Fruit fly (Drosophila melanogaster): ENCODE results near the gene Tango1.

The Tango1 gene

dm6 chr2L:6610683-6611373 lies 38.4 kb upstream of the Tango1 start, which contains the start of gene CG11050 (continued):
- TF ChIP-seq Ets21C (GFP tag; optimal IDR thresholded peaks at IDR 0.05) = peak; percentile 59
- TF ChIP-seq CG6808 (GFP tag; optimal IDR thresholded peaks at IDR 0.05) = no peak
- no peak for TF ChIP-seq salr (GFP tag; optimal IDR thresholded peaks at IDR 0.05)
- TF ChIP-seq CG11902 (GFP tag; optimal IDR thresholded peaks at IDR 0.05) = peak; percentile 32
- TF ChIP-seq Hr39 (GFP tag; optimal IDR thresholded peaks at IDR 0.05) = peak; percentile 75
- TF ChIP-seq lz (GFP tag; optimal IDR thresholded peaks at IDR 0.05) = peak; percentile 64
- TF ChIP-seq CG3032 (tag; optimal IDR thresholded peaks at IDR 0.05) = peak; percentile 51
- TF ChIP-seq Met (GFP tag; optimal IDR thresholded peaks at IDR 0.05) = peak; percentile 71
- peak; percentile 40 for TF ChIP-seq CG6792 (GFP tag; optimal IDR thresholded peaks at IDR 0.05)
- peak; percentile 55 for TF ChIP-seq achi (GFP tag; optimal IDR thresholded peaks at IDR 0.05)
- TF ChIP-seq CG9139 (GFP tag; optimal IDR thresholded peaks at IDR 0.05) = no peak
- peak; percentile 80 for TF ChIP-seq net (GFP tag; optimal IDR thresholded peaks at IDR 0.05)
- TF ChIP-seq OdsH (GFP tag; optimal IDR thresholded peaks at IDR 0.05) = peak; percentile 72
- peak; percentile 40 for TF ChIP-seq CG7368 (GFP tag; optimal IDR thresholded peaks at IDR 0.05)
- TF ChIP-seq svp (GFP tag) = peak; percentile 81
- peak; percentile 16 for TF ChIP-seq CG4318 (GFP tag; optimal IDR thresholded peaks at IDR 0.05)
- TF ChIP-seq dac (GFP tag; optimal IDR thresholded peaks at IDR 0.05) = peak; percentile 43
- no peak for TF ChIP-seq Blimp-1 (GFP tag; optimal IDR thresholded peaks at IDR 0.05)
- peak; percentile 69 for TF ChIP-seq esn (GFP tag; optimal IDR thresholded peaks at IDR 0.05)
- peak; percentile 84 for TF ChIP-seq Eip78C (GFP tag)
- peak; percentile 70 for TF ChIP-seq Hr4 (GFP tag; optimal IDR thresholded peaks at IDR 0.05)
- TF ChIP-seq ss (GFP tag; optimal IDR thresholded peaks at IDR 0.05) = no peak
- TF ChIP-seq eg (GFP tag; IDR thresholded peaks at IDR 0.05) = peak; percentile 78
- TF ChIP-seq Gug (GFP tag; IDR thresholded peaks at IDR 0.05) = peak; percentile 48

- TF ChIP-seq Hr39 (GFP tag; optimal IDR thresholded peaks at IDR 0.05) (no peak), Ets21C (GFP tag; optimal IDR thresholded peaks at IDR 0.05) (no peak), CG8632 (GFP tag; optimal IDR thresholded peaks at IDR 0.05) (no peak), lz (GFP tag; optimal IDR thresholded peaks at IDR 0.05) (no peak), CG1621 (tag; optimal IDR thresholded peaks at IDR 0.05) (no peak), acj6 (GFP tag; optimal IDR thresholded peaks at IDR 0.05) (peak; percentile 19), CG10631 (GFP tag; optimal IDR thresholded peaks at IDR 0.05) (no peak), Sox15 (GFP tag; optimal IDR thresholded peaks at IDR 0.05) (no peak), Hr38 (GFP tag; optimal IDR thresholded peaks at IDR 0.05) (no peak), CG32006 (GFP tag; optimal IDR thresholded peaks at IDR 0.05) (peak; percentile 17), CG8319 (GFP tag; optimal IDR thresholded peaks at IDR 0.05) (no peak), CG6792 (GFP tag; optimal IDR thresholded peaks at IDR 0.05) (no peak), CG34406 (GFP tag; optimal IDR thresholded peaks at IDR 0.05) (no peak), eg (GFP tag; IDR thresholded peaks at IDR 0.05) (no peak), Gug (GFP tag; IDR thresholded peaks at IDR 0.05) (no peak), Eip75B (GFP tag; optimal IDR thresholded peaks at IDR 0.05) (no peak), CG15336 (GFP tag; IDR thresholded peaks at IDR 0.05) (no peak), Sox14 (GFP tag; optimal IDR thresholded peaks at IDR 0.05) (no peak), CG10669 (GFP tag; optimal IDR thresholded peaks at IDR 0.05) (no peak), Ets96B (tag; optimal IDR thresholded peaks at IDR 0.05) (no peak), fd59A (GFP tag; optimal IDR thresholded peaks at IDR 0.05) (no peak), CG11294 (GFP tag; IDR thresholded peaks at IDR 0.05) (0 out of 2 replicates have a peak, but pooled peaks have one; percentile 18), CG6276 (GFP tag; optimal IDR thresholded peaks at IDR 0.05) (peak; percentile 2), CG11762 (GFP tag; optimal IDR thresholded peaks at IDR 0.05; ENCODE audit: insufficient read depth) (no peak), CG6854 (GFP tag; optimal IDR thresholded peaks at IDR 0.05) (no peak), vri (GFP tag; optimal IDR thresholded peaks at IDR 0.05) (no peak), spab (GFP tag; optimal IDR thresholded peaks at IDR 0.05) (no peak), CG31627 (GFP tag; optimal IDR thresholded peaks at IDR 0.05) (no peak), dsx (GFP tag; optimal IDR thresholded peaks at IDR 0.05; ENCODE audit: poor library complexity, severe bottlenecking) (no peak), Eip93F (GFP tag; optimal IDR thresholded peaks at IDR 0.05) (no peak), CG11902 (GFP tag; optimal IDR thresholded peaks at IDR 0.05) (no peak), CG9139 (GFP tag; optimal IDR thresholded peaks at IDR 0.05) (no peak)
Observed at dm6 chr2L:6611374-6612005, 37.7 kb upstream of the Tango1 start.
